Worm (Caenorhabditis elegans): ENCODE data around the gene C25F6.1.

ce11 chrX:5466149-5466548 is 20.1 kb upstream of the C25F6.1 start:
- TF ChIP-seq lsy-27 (tag; optimal IDR thresholded peaks at IDR 0.05; ENCODE audit: borderline replicate concordance, insufficient read depth): no peak
- TF ChIP-seq Y95B8A.8 (GFP tag; IDR thresholded peaks at IDR 0.05): no peak
- TF ChIP-seq unc-130 (GFP tag; optimal IDR thresholded peaks at IDR 0.05): no peak
- no peak for TF ChIP-seq rcor-1 (GFP tag; IDR thresholded peaks at IDR 0.05)
- TF ChIP-seq let-526 (GFP tag; IDR thresholded peaks at IDR 0.05): no peak
- TF ChIP-seq hlh-12 (tag; optimal IDR thresholded peaks at IDR 0.05): no peak
- no peak for TF ChIP-seq sdz-38 (tag; optimal IDR thresholded peaks at IDR 0.05)
- TF ChIP-seq ccch-3 (GFP tag; optimal IDR thresholded peaks at IDR 0.05): no peak
- TF ChIP-seq Y53G8AR.9 (GFP tag; conservative IDR thresholded peaks at IDR 0.05): no peak

Data from whole organism, young adult.